Worm (Caenorhabditis elegans): ENCODE data around the gene Y66A7A.9.

- TF ChIP-seq nhr-28 (tag; optimal IDR thresholded peaks at IDR 0.05) (no peak), lin-13 (GFP tag; optimal IDR thresholded peaks at IDR 0.05) (no peak), aly-2 (tag; optimal IDR thresholded peaks at IDR 0.05) (no peak), F37D6.2 (tag; optimal IDR thresholded peaks at IDR 0.05) (no peak)
These were observed 29.7 kb downstream of the Y66A7A.9 start for ce11 chrIII:11582569-11582968.
